Fruit fly (Drosophila melanogaster) whole organism, pupa: ENCODE results near the gene CG8369.
A peak's percentile ranks its signal among the peaks of the same experiment; 100 is the strongest.

Experiments
- CG10348 ChIP-seq: fragments of 200-800 bp; sonication (Bioruptor generic); IDR thresholded peaks from 2 replicates; pipeline ENCODE4 v1.3.6; 2022; ENCODE audit warnings: missing biosample characterization, missing genetic modification characterization
- CG12605 ChIP-seq: fragments of 200-800 bp; sonication (Bioruptor generic); IDR thresholded peaks from 2 replicates; pipeline ENCODE4 v1.3.6; 2022; ENCODE audit warnings: missing biosample characterization, missing genetic modification characterization
- CG13204 ChIP-seq: fragments of 200-800 bp; sonication (Bioruptor generic); optimal IDR thresholded peaks from 2 replicates; lab custom pipeline; 2018; ENCODE audit warnings: missing biosample characterization, mild to moderate bottlenecking, missing genetic modification characterization, moderate library complexity
- CG14655 ChIP-seq: fragments of 200-800 bp; sonication (Bioruptor generic); optimal IDR thresholded peaks from 3 replicates; lab custom pipeline; 2017; ENCODE audit warnings: mild to moderate bottlenecking, missing biosample characterization, missing genetic modification reagents, missing genetic modification characterization
- CG15710 ChIP-seq: fragments of 200-800 bp; sonication (Bioruptor generic); optimal IDR thresholded peaks from 2 replicates; lab custom pipeline; 2018; ENCODE audit warnings: missing biosample characterization, mild to moderate bottlenecking, missing genetic modification characterization, moderate library complexity
- CG17806 ChIP-seq: fragments of 200-800 bp; sonication (Bioruptor generic); optimal IDR thresholded peaks from 2 replicates; lab custom pipeline; 2018; ENCODE audit warnings: missing biosample characterization, mild to moderate bottlenecking, missing genetic modification characterization, moderate library complexity
- CG32121 ChIP-seq: fragments of 200-800 bp; sonication (Bioruptor generic); IDR thresholded peaks from 2 replicates; pipeline ENCODE4 v1.3.6; 2022; ENCODE audit warnings: missing biosample characterization, missing genetic modification characterization
- CG34367 ChIP-seq: fragments of 200-800 bp; sonication (Bioruptor generic); optimal IDR thresholded peaks from 2 replicates; lab custom pipeline; 2018; ENCODE audit warnings: missing biosample characterization, mild to moderate bottlenecking, missing genetic modification characterization
- CG4496 ChIP-seq: fragments of 200-800 bp; sonication (Bioruptor generic); IDR thresholded peaks from 3 replicates; pipeline ENCODE4 v1.3.6; 2022; ENCODE audit warnings: missing biosample characterization, missing genetic modification characterization
- CG8159 ChIP-seq: fragments of 200-800 bp; sonication (Bioruptor generic); optimal IDR thresholded peaks from 3 replicates; lab custom pipeline; 2018; ENCODE audit warnings: missing biosample characterization, mild to moderate bottlenecking, missing genetic modification characterization, moderate library complexity
- CG8301 ChIP-seq: fragments of 200-800 bp; sonication (Bioruptor generic); optimal IDR thresholded peaks from 2 replicates; lab custom pipeline; 2018; ENCODE audit warnings: missing biosample characterization, mild to moderate bottlenecking, missing genetic modification characterization
- CG9948 ChIP-seq: fragments of 200-800 bp; sonication (Bioruptor generic); optimal IDR thresholded peaks from 2 replicates; lab custom pipeline; 2018; ENCODE audit warnings: missing biosample characterization, mild to moderate bottlenecking, missing genetic modification characterization, moderate library complexity
- D1 ChIP-seq: fragments of 200-800 bp; sonication (Bioruptor generic); optimal IDR thresholded peaks from 2 replicates; lab custom pipeline; 2018; ENCODE audit warnings: missing biosample characterization, mild to moderate bottlenecking, missing genetic modification characterization, moderate library complexity
- EcR ChIP-seq: fragments of 200-800 bp; sonication (Bioruptor generic); optimal IDR thresholded peaks from 3 replicates; lab custom pipeline; 2019; ENCODE audit warnings: missing biosample characterization, missing genetic modification characterization, mild to moderate bottlenecking, moderate library complexity, missing genetic modification reagents
- Ets98B ChIP-seq: fragments of 200-800 bp; sonication (Bioruptor generic); IDR thresholded peaks from 2 replicates; pipeline ENCODE4 v1.3.6; 2022; ENCODE audit warnings: missing biosample characterization, missing genetic modification characterization
- Pif1A ChIP-seq: fragments of 200-800 bp; sonication (Bioruptor generic); optimal IDR thresholded peaks from 3 replicates; lab custom pipeline; 2016; ENCODE audit warnings: missing biosample characterization, missing genetic modification characterization
- Pif1B ChIP-seq: fragments of 200-800 bp; sonication (Bioruptor generic); optimal IDR thresholded peaks from 3 replicates; lab custom pipeline; 2016; ENCODE audit warnings: missing biosample characterization, missing genetic modification characterization
- Snoo ChIP-seq: fragments of 200-800 bp; sonication (Bioruptor generic); optimal IDR thresholded peaks from 3 replicates; lab custom pipeline; 2017; ENCODE audit warnings: missing biosample characterization, mild to moderate bottlenecking, missing genetic modification characterization, inconsistent platforms
- fd96Ca ChIP-seq: fragments of 200-800 bp; sonication (Bioruptor generic); IDR thresholded peaks from 3 replicates; pipeline ENCODE4 v1.3.6; 2022; ENCODE audit warnings: missing biosample characterization, missing genetic modification characterization
- gl ChIP-seq: fragments of 200-800 bp; sonication (Bioruptor generic); optimal IDR thresholded peaks from 2 replicates; lab custom pipeline; 2018; ENCODE audit warnings: missing biosample characterization, mild to moderate bottlenecking, missing genetic modification characterization
- rn ChIP-seq: fragments of 200-800 bp; sonication (Bioruptor generic); IDR thresholded peaks from 2 replicates; pipeline ENCODE4 v1.3.6; 2022; ENCODE audit warnings: missing biosample characterization, missing genetic modification characterization

The CG8369 gene

dm6 chr3R:8806638-8807037 is 15.2 kb upstream of the CG8369 start:
- no peak for TF ChIP-seq Snoo (tag; lab: Kevin White, UChicago)
- no peak for TF ChIP-seq CG4496
- TF ChIP-seq CG14655 (GFP tag; lab: Kevin White, UChicago): no peak
- no peak for TF ChIP-seq CG15710 (tag; lab: Kevin White, UChicago)
- TF ChIP-seq CG8159 (tag; lab: Kevin White, UChicago): no peak
- TF ChIP-seq Pif1B (GFP tag; lab: Kevin White, UChicago): no peak

dm6 chr3R:8807048-8807447 is 14.8 kb upstream of the CG8369 start:
- TF ChIP-seq CG13204 (GFP tag; lab: Kevin White, UChicago): no peak

- TF ChIP-seq CG9948 (tag; lab: Kevin White, UChicago): no peak
- no peak for TF ChIP-seq CG17806
- no peak for TF ChIP-seq Ets98B
- peak; percentile 48 for TF ChIP-seq EcR
- TF ChIP-seq CG4496: no peak
- no peak for TF ChIP-seq CG34367 (tag; lab: Kevin White, UChicago)
Measured at dm6 chr3R:8807831-8808517, 13.8 kb upstream of the CG8369 start.

- TF ChIP-seq Pif1A (GFP tag; lab: Kevin White, UChicago): no peak
- TF ChIP-seq CG17806: peak; percentile 78
- peak; percentile 68 for TF ChIP-seq CG9948 (tag; lab: Kevin White, UChicago)
- peak; percentile 19; the same call in 1 of the 3 replicates for TF ChIP-seq CG4496
- peak; percentile 40 for TF ChIP-seq D1 (tag; lab: Kevin White, UChicago)
- TF ChIP-seq CG8159 (tag; lab: Kevin White, UChicago): peak; percentile 82
- TF ChIP-seq gl (tag; lab: Kevin White, UChicago): peak; percentile 27
- peak; percentile 70 for TF ChIP-seq CG15710 (tag; lab: Kevin White, UChicago)
- peak; percentile 62 for TF ChIP-seq CG34367 (tag; lab: Kevin White, UChicago)
- peak; percentile 45 for TF ChIP-seq Snoo (tag; lab: Kevin White, UChicago)
- TF ChIP-seq CG14655 (GFP tag; lab: Kevin White, UChicago): no peak
- no peak for TF ChIP-seq Ets98B
- TF ChIP-seq CG8301 (tag; lab: Kevin White, UChicago): peak; percentile 36
- TF ChIP-seq rn (GFP tag; lab: Robert Waterston, UW): no peak
Measured at dm6 chr3R:8808518-8808921, 13.3 kb upstream of the CG8369 start.

dm6 chr3R:8809712-8810111 is 12.1 kb upstream of the CG8369 start:
- TF ChIP-seq CG15710 (tag; lab: Kevin White, UChicago) (no peak), CG17806 (no peak), Pif1A (GFP tag; lab: Kevin White, UChicago) (no peak), gl (tag; lab: Kevin White, UChicago) (no peak), rn (GFP tag; lab: Robert Waterston, UW) (no peak), CG13204 (GFP tag; lab: Kevin White, UChicago) (no peak), EcR (peak; percentile 79), CG34367 (tag; lab: Kevin White, UChicago) (no peak), CG9948 (tag; lab: Kevin White, UChicago) (no peak)

dm6 chr3R:8810397-8811184 is 11.2 kb upstream of the CG8369 start:
- TF ChIP-seq EcR: peak; percentile 15
- no peak for TF ChIP-seq CG8301 (tag; lab: Kevin White, UChicago)
- TF ChIP-seq CG10348 (GFP tag; lab: Robert Waterston, UW): no peak
- TF ChIP-seq rn (GFP tag; lab: Robert Waterston, UW): peak; percentile 39; the same call in 1 of the 2 replicates
- TF ChIP-seq gl (tag; lab: Kevin White, UChicago): peak; percentile 23
- TF ChIP-seq CG12605 (GFP tag; lab: Robert Waterston, UW): peak; percentile 36; the same call in 1 of the 2 replicates
- TF ChIP-seq Pif1B (GFP tag; lab: Kevin White, UChicago): peak; percentile 15
- peak; percentile 46 for TF ChIP-seq CG32121
- peak; percentile 54 for TF ChIP-seq Ets98B
- TF ChIP-seq CG14655 (GFP tag; lab: Kevin White, UChicago): peak; percentile 85
- TF ChIP-seq CG17806: peak; percentile 85
- peak; percentile 85 for TF ChIP-seq D1 (tag; lab: Kevin White, UChicago)
- peak; percentile 32 for TF ChIP-seq CG8159 (tag; lab: Kevin White, UChicago)
- TF ChIP-seq CG13204 (GFP tag; lab: Kevin White, UChicago): peak; percentile 28
- peak; percentile 7 for TF ChIP-seq CG34367 (tag; lab: Kevin White, UChicago)
- TF ChIP-seq fd96Ca: 0 out of 3 replicates have a peak, but pooled peaks have one; percentile 26
- TF ChIP-seq Snoo (tag; lab: Kevin White, UChicago): no peak
- peak; percentile 41 for TF ChIP-seq CG15710 (tag; lab: Kevin White, UChicago)
- peak; percentile 72 for TF ChIP-seq Pif1A (GFP tag; lab: Kevin White, UChicago)
- TF ChIP-seq CG9948 (tag; lab: Kevin White, UChicago): peak; percentile 87
- TF ChIP-seq CG4496: peak; percentile 20
